Worm (Caenorhabditis elegans) whole organism, young adult: Measurements from ENCODE around the gene C25H3.16.

ENCODE experiments used
- B0019.2 ChIP-seq: fragments of 200-800 bp; sonication (Bioruptor generic); conservative IDR thresholded peaks from 2 replicates; pipeline ENCODE4 v1.3.6; 2022; ENCODE audit warnings: missing genetic modification reagents, missing genetic modification characterization, missing compliant biosample characterization
- F37B4.10 ChIP-seq: fragments of 200-800 bp; sonication (Bioruptor generic); IDR thresholded peaks from 2 replicates; pipeline ENCODE4 v1.3.6; 2022; ENCODE audit warnings: missing genetic modification characterization, missing compliant biosample characterization
- ama-1 ChIP-seq, 3 experiments: fragments of 150-350 bp in 1 of 3; sonication (generic microtip) in 2 of 3; optimal IDR thresholded peaks; 2 replicates each; lab custom pipeline; 2014 to 2018; ENCODE audit warnings: missing biosample characterization in 2 of 3, missing genetic modification characterization in 2 of 3, missing genetic modification reagents in 2 of 3
- bed-1 ChIP-seq: fragments of 200-800 bp; sonication (Bioruptor generic); IDR thresholded peaks from 2 replicates; pipeline ENCODE4 v1.3.6; 2022; ENCODE audit warnings: missing genetic modification reagents, missing genetic modification characterization, missing compliant biosample characterization
- hlh-26 ChIP-seq: fragments of 200-800 bp; sonication (Bioruptor generic); conservative IDR thresholded peaks from 2 replicates; pipeline ENCODE4 v1.3.6; 2022; ENCODE audit warnings: missing genetic modification reagents, missing genetic modification characterization, missing compliant biosample characterization
- lin-40 ChIP-seq: sonication (generic microtip); optimal IDR thresholded peaks from 2 replicates; lab custom pipeline; 2016; ENCODE audit warnings: missing genetic modification characterization, mild to moderate bottlenecking, missing compliant biosample characterization, missing genotype, missing genetic modification reagents
- nhr-179 ChIP-seq: sonication (generic microtip); optimal IDR thresholded peaks from 2 replicates; lab custom pipeline; 2016; ENCODE audit warnings: mild to moderate bottlenecking, missing genetic modification characterization, missing compliant biosample characterization
- nhr-80 ChIP-seq: sonication (generic microtip); optimal IDR thresholded peaks from 2 replicates; lab custom pipeline; 2016; ENCODE audit warnings: missing genetic modification characterization, missing compliant biosample characterization
- nhr-90 ChIP-seq: sonication (generic microtip); optimal IDR thresholded peaks from 2 replicates; lab custom pipeline; 2016; ENCODE audit warnings: missing genotype, mild to moderate bottlenecking, missing genetic modification characterization, missing compliant biosample characterization
- pha-4 ChIP-seq: fragments of 150-350 bp; sonication (generic microtip); optimal IDR thresholded peaks from 2 replicates; lab custom pipeline; 2014; ENCODE audit warnings: missing biosample characterization, missing genetic modification reagents, missing genetic modification characterization
- sea-2 ChIP-seq: fragments of 200-800 bp; sonication (Bioruptor generic); IDR thresholded peaks from 2 replicates; pipeline ENCODE4 v1.3.6; 2022; ENCODE audit warnings: missing genetic modification characterization, missing compliant biosample characterization
- snpc-4 ChIP-seq, 5 experiments: fragments of 150-350 bp in 1 of 5; sonication (generic microtip) in 4 of 5; optimal IDR thresholded peaks; 2 replicates each; lab custom pipeline; 2014 to 2018; ENCODE audit warnings: missing genetic modification characterization in 5 of 5, missing biosample characterization in 3 of 5, antibody characterized with exemption in 2 of 5, mild to moderate bottlenecking in 2 of 5, missing compliant biosample characterization in 2 of 5, missing genotype in 2 of 5, moderate library complexity in 2 of 5, missing genetic modification reagents in 1 of 5
- unc-62 ChIP-seq: fragments of 150-350 bp; optimal IDR thresholded peaks from 2 replicates; lab custom pipeline; 2014; ENCODE audit warnings: missing biosample characterization, missing genetic modification reagents, missing genetic modification characterization
- zim-3 ChIP-seq: sonication (generic microtip); optimal IDR thresholded peaks from 2 replicates; lab custom pipeline; 2017; ENCODE audit warnings: mild to moderate bottlenecking, missing genetic modification characterization, moderate library complexity, missing compliant biosample characterization

ce11 chrII:5680703-5681102, 14.6 kb downstream of the C25H3.16 start, which contains the start of gene flp-27:
- TF ChIP-seq bed-1 (no peak), unc-62 (no peak), pha-4 (tag; lab: Kevin White, UChicago) (no peak), ama-1 (optimal IDR thresholded peaks at IDR 0.05; lab: Kevin White, UChicago) (no peak), ama-1 (GFP tag; optimal IDR thresholded peaks at IDR 0.05; lab: Kevin White, UChicago) (no peak), snpc-4 (GFP tag; optimal IDR thresholded peaks at IDR 0.05; lab: Kevin White, UChicago) (no peak), snpc-4 (tag; optimal IDR thresholded peaks at IDR 0.05; lab: Kevin White, UChicago) (no peak), nhr-179 (tag; lab: Kevin White, UChicago) (no peak), nhr-80 (no peak), hlh-26 (GFP tag; lab: Robert Waterston, UW) (no peak), sea-2 (GFP tag; lab: Robert Waterston, UW) (no peak), nhr-90 (tag; lab: Kevin White, UChicago) (no peak), lin-40 (tag; lab: Kevin White, UChicago) (no peak), B0019.2 (GFP tag; lab: Robert Waterston, UW) (no peak), zim-3 (tag; lab: Kevin White, UChicago) (no peak), F37B4.10 (no peak)
